Worm (Caenorhabditis elegans): ENCODE measurements around the gene rga-9.
A peak's percentile ranks its signal among the peaks of the same experiment; 100 is the strongest.

DNA sequence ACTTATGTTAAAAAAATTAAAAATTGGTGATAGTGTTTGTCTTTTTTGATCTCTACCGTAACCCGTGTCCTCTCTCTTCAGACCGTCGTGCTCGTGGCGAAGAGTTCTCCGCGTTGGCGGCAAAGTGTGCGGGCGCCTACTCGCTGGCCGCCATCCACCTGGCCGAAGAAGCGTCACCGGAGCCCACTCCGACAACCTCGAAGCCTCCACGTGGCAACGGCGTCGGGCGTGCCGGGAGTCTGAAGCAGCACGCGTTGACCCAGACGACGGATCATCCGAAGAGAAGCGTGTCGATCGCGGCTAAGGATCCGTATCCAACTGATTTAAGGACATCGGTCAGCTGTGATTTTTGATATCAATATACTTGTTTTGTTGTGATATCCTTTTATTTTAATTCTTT lies 5.0 kb downstream of the rga-9 start:
- TF ChIP-seq unc-39 (tag; optimal IDR thresholded peaks at IDR 0.05) = no peak
- TF ChIP-seq nhr-12 (tag; optimal IDR thresholded peaks at IDR 0.05) = no peak
- TF ChIP-seq elt-1 (tag; optimal IDR thresholded peaks at IDR 0.05; ENCODE audit: borderline replicate concordance, insufficient read depth) = no peak
- TF ChIP-seq ztf-11 (tag; optimal IDR thresholded peaks at IDR 0.05) = no peak
- peak; percentile 50 for TF ChIP-seq sptf-1 (tag; optimal IDR thresholded peaks at IDR 0.05)
- TF ChIP-seq nhr-237 (tag; optimal IDR thresholded peaks at IDR 0.05) = no peak
- no peak for TF ChIP-seq flh-1 (GFP tag; optimal IDR thresholded peaks at IDR 0.05)
- TF ChIP-seq snpc-4 (tag; optimal IDR thresholded peaks at IDR 0.05) = no peak
- no peak for TF ChIP-seq blmp-1 (tag; optimal IDR thresholded peaks at IDR 0.05)
- TF ChIP-seq elt-3 (tag; optimal IDR thresholded peaks at IDR 0.05) = no peak
- TF ChIP-seq mab-5 (tag; optimal IDR thresholded peaks at IDR 0.05) = no peak
